Worm (Caenorhabditis elegans): ENCODE data around the gene grd-2.

DNA sequence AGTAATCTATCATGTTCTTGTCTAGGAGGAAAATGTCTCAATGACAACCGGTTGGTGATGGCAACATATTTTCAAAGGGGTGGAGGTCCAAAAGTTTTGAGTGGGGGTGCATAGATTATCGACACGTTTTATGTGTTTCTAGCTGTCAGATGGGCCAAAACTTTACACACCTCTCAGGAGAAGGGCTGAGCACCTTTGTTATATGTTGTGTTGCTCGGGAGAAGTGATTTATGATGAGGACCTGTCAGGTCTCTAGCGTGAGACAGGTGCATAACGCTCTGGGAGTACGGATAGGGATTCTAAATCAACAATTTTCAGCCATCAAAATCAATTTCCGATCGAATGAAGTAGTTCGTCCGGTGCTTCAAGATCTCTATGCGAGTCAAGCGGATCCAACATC is 47.0 kb downstream of the grd-2 start:
- TF ChIP-seq nhr-11 (tag; optimal IDR thresholded peaks at IDR 0.05): no peak
- TF ChIP-seq unc-39 (tag; optimal IDR thresholded peaks at IDR 0.05): no peak
- TF ChIP-seq lir-3 (tag; optimal IDR thresholded peaks at IDR 0.05): no peak
- no peak for TF ChIP-seq pha-4 (GFP tag; IDR thresholded peaks at IDR 0.05)
- TF ChIP-seq pha-4 (tag; optimal IDR thresholded peaks at IDR 0.05): no peak
- no peak for TF ChIP-seq dmd-8 (GFP tag; IDR thresholded peaks at IDR 0.05)

All from whole organism, L4 larva.